Worm (Caenorhabditis elegans): ENCODE results near the gene rei-2.

The rei-2 gene

ce11 chrX:1124146-1124545, 36.2 kb upstream of the rei-2 start, which contains the start of gene C05D9.9 (continued):
- no peak for TF ChIP-seq lir-3 (tag; optimal IDR thresholded peaks at IDR 0.05; ENCODE audit: poor library complexity)
- TF ChIP-seq nhr-19 (GFP tag; conservative IDR thresholded peaks at IDR 0.05): no peak
- TF ChIP-seq alr-1 (tag; optimal IDR thresholded peaks at IDR 0.05; ENCODE audit: borderline replicate concordance): no peak
- TF ChIP-seq aly-2 (tag; optimal IDR thresholded peaks at IDR 0.05): no peak
- TF ChIP-seq ztf-4 (tag; optimal IDR thresholded peaks at IDR 0.05): no peak
- TF ChIP-seq C16A3.4 (tag; optimal IDR thresholded peaks at IDR 0.05): no peak
- TF ChIP-seq unc-98 (GFP tag; IDR thresholded peaks at IDR 0.05): no peak
- TF ChIP-seq elt-2 (tag; optimal IDR thresholded peaks at IDR 0.05): no peak

- no peak for TF ChIP-seq isw-1 (GFP tag; IDR thresholded peaks at IDR 0.05)
- TF ChIP-seq nhr-12 (tag; optimal IDR thresholded peaks at IDR 0.05): no peak
- TF ChIP-seq fos-1 (tag; optimal IDR thresholded peaks at IDR 0.05): no peak
- TF ChIP-seq C34B4.2 (tag; optimal IDR thresholded peaks at IDR 0.05): no peak
- no peak for TF ChIP-seq pax-3 (tag; optimal IDR thresholded peaks at IDR 0.05)
- TF ChIP-seq nhr-237 (tag; optimal IDR thresholded peaks at IDR 0.05): no peak
- no peak for TF ChIP-seq nhr-28 (tag; optimal IDR thresholded peaks at IDR 0.05)
- no peak for TF ChIP-seq lin-39 (tag; optimal IDR thresholded peaks at IDR 0.05)
- no peak for TF ChIP-seq aly-2 (tag; optimal IDR thresholded peaks at IDR 0.05)
- no peak for TF ChIP-seq elt-3 (tag; optimal IDR thresholded peaks at IDR 0.05)
- peak in 1 of 2 experiments; percentile 17 for TF ChIP-seq lin-35 (GFP tag; optimal IDR thresholded peaks at IDR 0.05)
- no peak for TF ChIP-seq dsc-1 (tag; optimal IDR thresholded peaks at IDR 0.05)
- TF ChIP-seq ces-1 (GFP tag; optimal IDR thresholded peaks at IDR 0.05): no peak
- TF ChIP-seq hpl-2 (GFP tag; optimal IDR thresholded peaks at IDR 0.05): no peak
- TF ChIP-seq ztf-4 (tag; optimal IDR thresholded peaks at IDR 0.05): no peak
- no peak for TF ChIP-seq grh-1 (GFP tag; IDR thresholded peaks at IDR 0.05)
- TF ChIP-seq nhr-19 (GFP tag; conservative IDR thresholded peaks at IDR 0.05): no peak
- TF ChIP-seq hlh-17 (GFP tag; optimal IDR thresholded peaks at IDR 0.05; ENCODE audit: borderline replicate concordance): no peak
- no peak for TF ChIP-seq ztf-11 (tag; optimal IDR thresholded peaks at IDR 0.05)
- TF ChIP-seq tlp-1 (tag; optimal IDR thresholded peaks at IDR 0.05): no peak
- TF ChIP-seq blmp-1 (tag; optimal IDR thresholded peaks at IDR 0.05): peak; percentile 58
- TF ChIP-seq lin-14 (GFP tag; optimal IDR thresholded peaks at IDR 0.05): peak; percentile 36
- no peak for TF ChIP-seq zip-4 (GFP tag; optimal IDR thresholded peaks at IDR 0.05)
- peak; percentile 41 for TF ChIP-seq snu-23 (GFP tag; optimal IDR thresholded peaks at IDR 0.05)
- peak; percentile 9 for TF ChIP-seq nhr-71 (tag; optimal IDR thresholded peaks at IDR 0.05)
- TF ChIP-seq nhr-85 (tag): peak; percentile 76
These were observed 35.5 kb upstream of the rei-2 start for ce11 chrX:1123471-1123870.

ce11 chrX:1122198-1122597, 34.2 kb upstream of the rei-2 start:
- no peak for TF ChIP-seq nhr-28 (tag; optimal IDR thresholded peaks at IDR 0.05)
- no peak for TF ChIP-seq C04F5.9 (tag; optimal IDR thresholded peaks at IDR 0.05)
- TF ChIP-seq mep-1 (tag; optimal IDR thresholded peaks at IDR 0.05): peak; percentile 60
- TF ChIP-seq fkh-8 (tag; optimal IDR thresholded peaks at IDR 0.05): no peak
- peak in 1 of 3 experiments; percentile 25 for TF ChIP-seq dpl-1 (GFP tag; optimal IDR thresholded peaks at IDR 0.05)
- TF ChIP-seq isw-1 (GFP tag; IDR thresholded peaks at IDR 0.05): no peak
- TF ChIP-seq lin-15B (tag; optimal IDR thresholded peaks at IDR 0.05): no peak
- no peak for TF ChIP-seq ama-1 (optimal IDR thresholded peaks at IDR 0.05)
- peak; percentile 16 for TF ChIP-seq skn-1 (tag; optimal IDR thresholded peaks at IDR 0.05)
- no peak for TF ChIP-seq lin-13 (GFP tag; optimal IDR thresholded peaks at IDR 0.05)
- no peak for TF ChIP-seq xbp-1 (tag; optimal IDR thresholded peaks at IDR 0.05)
- TF ChIP-seq nhr-19 (GFP tag; conservative IDR thresholded peaks at IDR 0.05): no peak
- TF ChIP-seq lin-39 (tag; optimal IDR thresholded peaks at IDR 0.05): no peak
- TF ChIP-seq ztf-4 (tag; optimal IDR thresholded peaks at IDR 0.05): no peak
- no peak for TF ChIP-seq mdl-1 (tag; optimal IDR thresholded peaks at IDR 0.05)
- no peak for TF ChIP-seq nhr-47 (tag; optimal IDR thresholded peaks at IDR 0.05)
- no peak for TF ChIP-seq hlh-4 (tag; optimal IDR thresholded peaks at IDR 0.05)
- TF ChIP-seq dsc-1 (tag; optimal IDR thresholded peaks at IDR 0.05): no peak
- TF ChIP-seq nhr-76 (tag; optimal IDR thresholded peaks at IDR 0.05): no peak
- TF ChIP-seq pax-3 (tag; optimal IDR thresholded peaks at IDR 0.05): no peak
- TF ChIP-seq unc-86 (tag; optimal IDR thresholded peaks at IDR 0.05): no peak
- TF ChIP-seq lin-14 (GFP tag; optimal IDR thresholded peaks at IDR 0.05): peak; percentile 88
- TF ChIP-seq snu-23 (GFP tag; optimal IDR thresholded peaks at IDR 0.05): peak; percentile 68
- TF ChIP-seq ceh-8 (GFP tag; optimal IDR thresholded peaks at IDR 0.05): no peak
- TF ChIP-seq nhr-11 (tag; optimal IDR thresholded peaks at IDR 0.05): no peak
- peak; percentile 39 for TF ChIP-seq fos-1 (tag; optimal IDR thresholded peaks at IDR 0.05)
- TF ChIP-seq lin-35 (GFP tag; optimal IDR thresholded peaks at IDR 0.05): peak in 1 of 2 experiments; percentile 41
- no peak for TF ChIP-seq F16B12.6 (tag; optimal IDR thresholded peaks at IDR 0.05)
- no peak for TF ChIP-seq irx-1 (tag; optimal IDR thresholded peaks at IDR 0.05)
- TF ChIP-seq zag-1 (tag; optimal IDR thresholded peaks at IDR 0.05): no peak

All from whole organism, L1 larva.